Worm (Caenorhabditis elegans): ENCODE data around the gene srj-24.
A peak's percentile ranks its signal among the peaks of the same experiment; 100 is the strongest.

srj-24 gene

ce11 chrV:731330-731729 is 7.3 kb downstream of the srj-24 start:
- TF ChIP-seq C34F6.9 (tag; optimal IDR thresholded peaks at IDR 0.05): peak; percentile 51
- TF ChIP-seq nhr-11 (tag; optimal IDR thresholded peaks at IDR 0.05): no peak
- peak; percentile 14 for TF ChIP-seq blmp-1 (tag; optimal IDR thresholded peaks at IDR 0.05; ENCODE audit: insufficient read depth)
- TF ChIP-seq skn-1 (tag; optimal IDR thresholded peaks at IDR 0.05): no peak
- TF ChIP-seq gmeb-1 (tag; optimal IDR thresholded peaks at IDR 0.05): peak; percentile 82
- TF ChIP-seq ceh-16 (tag; optimal IDR thresholded peaks at IDR 0.05): no peak
- no peak for TF ChIP-seq elt-1 (tag; optimal IDR thresholded peaks at IDR 0.05)
- no peak for TF ChIP-seq R02D3.7 (tag; optimal IDR thresholded peaks at IDR 0.05)
- peak; percentile 82 for TF ChIP-seq ama-1 (optimal IDR thresholded peaks at IDR 0.05)
- TF ChIP-seq peb-1 (tag; optimal IDR thresholded peaks at IDR 0.05): no peak
- TF ChIP-seq ztf-11 (tag; optimal IDR thresholded peaks at IDR 0.05): no peak
- TF ChIP-seq nhr-23 (tag; optimal IDR thresholded peaks at IDR 0.05): no peak
- TF ChIP-seq ZK546.5 (tag; optimal IDR thresholded peaks at IDR 0.05): no peak
- TF ChIP-seq lin-39 (tag; optimal IDR thresholded peaks at IDR 0.05): no peak
- TF ChIP-seq unc-39 (tag; optimal IDR thresholded peaks at IDR 0.05): no peak
- peak; percentile 97 for TF ChIP-seq sma-3 (GFP tag; optimal IDR thresholded peaks at IDR 0.05)
- TF ChIP-seq nhr-21 (tag; optimal IDR thresholded peaks at IDR 0.05): peak; percentile 95
- no peak for TF ChIP-seq nhr-237 (tag; optimal IDR thresholded peaks at IDR 0.05)
- no peak for TF ChIP-seq lin-11 (tag; optimal IDR thresholded peaks at IDR 0.05)
- peak; percentile 42 for TF ChIP-seq snpc-4 (tag; optimal IDR thresholded peaks at IDR 0.05)
- TF ChIP-seq mab-5 (tag; optimal IDR thresholded peaks at IDR 0.05): peak; percentile 62
- peak; percentile 49 for TF ChIP-seq nhr-6 (tag; optimal IDR thresholded peaks at IDR 0.05)
- no peak for TF ChIP-seq nhr-12 (tag; optimal IDR thresholded peaks at IDR 0.05)
- TF ChIP-seq unc-55 (GFP tag; optimal IDR thresholded peaks at IDR 0.05): no peak
- TF ChIP-seq mbf-1 (tag; optimal IDR thresholded peaks at IDR 0.05): no peak
- peak; percentile 48 for TF ChIP-seq sem-4 (tag; optimal IDR thresholded peaks at IDR 0.05)
- TF ChIP-seq aly-2 (tag; optimal IDR thresholded peaks at IDR 0.05): no peak
- peak in 1 of 2 experiments; percentile 80 for TF ChIP-seq lsy-2 (tag; optimal IDR thresholded peaks at IDR 0.05)
- peak; percentile 97 to 98 for TF ChIP-seq mdl-1 (tag; optimal IDR thresholded peaks at IDR 0.05)
- TF ChIP-seq sma-9 (GFP tag; optimal IDR thresholded peaks at IDR 0.05): peak; percentile 99
- peak; percentile 46 for TF ChIP-seq sma-9 (tag; optimal IDR thresholded peaks at IDR 0.05)
- peak; percentile 96 for TF ChIP-seq nhr-129 (tag; optimal IDR thresholded peaks at IDR 0.05)
- no peak for TF ChIP-seq zag-1 (tag; optimal IDR thresholded peaks at IDR 0.05)
- TF ChIP-seq nhr-25 (tag; optimal IDR thresholded peaks at IDR 0.05): peak; percentile 85
- TF ChIP-seq elt-3 (tag; optimal IDR thresholded peaks at IDR 0.05): no peak
- peak; percentile 83 for TF ChIP-seq fos-1 (tag; optimal IDR thresholded peaks at IDR 0.05)
- TF ChIP-seq nhr-10 (tag; optimal IDR thresholded peaks at IDR 0.05): peak; percentile 13
- TF ChIP-seq Y55F3AM.14 (GFP tag; optimal IDR thresholded peaks at IDR 0.05): peak; percentile 94
- TF ChIP-seq dmd-4 (tag; optimal IDR thresholded peaks at IDR 0.05): no peak
- no peak for TF ChIP-seq ztf-1 (GFP tag; conservative IDR thresholded peaks at IDR 0.05)
- peak; percentile 11 for TF ChIP-seq unc-62 (GFP tag; optimal IDR thresholded peaks at IDR 0.05)
- peak; percentile 33 for TF ChIP-seq lin-13 (GFP tag; optimal IDR thresholded peaks at IDR 0.05)
- TF ChIP-seq F13H6.1 (tag; optimal IDR thresholded peaks at IDR 0.05): peak; percentile 97
- peak; percentile 74 for TF ChIP-seq egl-27 (tag; optimal IDR thresholded peaks at IDR 0.05)
- TF ChIP-seq alr-1 (tag; optimal IDR thresholded peaks at IDR 0.05): no peak
- TF ChIP-seq nhr-77 (tag; optimal IDR thresholded peaks at IDR 0.05): peak; percentile 39
- peak; percentile 94 for TF ChIP-seq crh-2 (tag; optimal IDR thresholded peaks at IDR 0.05)
- peak; percentile 89 for TF ChIP-seq ztf-4 (tag; optimal IDR thresholded peaks at IDR 0.05)
- no peak for TF ChIP-seq ceh-82 (tag; optimal IDR thresholded peaks at IDR 0.05)
